Worm (Caenorhabditis elegans): ENCODE data around the gene T13B5.9.

- TF ChIP-seq ceh-32 (tag; optimal IDR thresholded peaks at IDR 0.05; ENCODE audit: poor library complexity): no peak
- TF ChIP-seq zag-1 (tag; optimal IDR thresholded peaks at IDR 0.05): no peak
Measured at ce11 chrII:1151810-1152209, 47.5 kb upstream of the T13B5.9 start.
